Worm (Caenorhabditis elegans) whole organism, L2 larva: ENCODE measurements around the gene T13F2.6.
A peak's percentile ranks its signal among the peaks of the same experiment; 100 is the strongest.

ENCODE experiments used
- C34F6.9 ChIP-seq: fragments of 150-350 bp; optimal IDR thresholded peaks from 2 replicates; lab custom pipeline; 2014; ENCODE audit warnings: missing biosample characterization, missing genetic modification characterization
- F13H6.1 ChIP-seq: sonication (generic microtip); optimal IDR thresholded peaks from 2 replicates; lab custom pipeline; 2016; ENCODE audit warnings: missing genetic modification characterization, missing compliant biosample characterization
- R02D3.7 ChIP-seq: fragments of 150-350 bp; optimal IDR thresholded peaks from 2 replicates; lab custom pipeline; 2014; ENCODE audit warnings: missing biosample characterization, missing genetic modification characterization
- Y55F3AM.14 ChIP-seq: fragments of 200-800 bp; sonication (Bioruptor generic); optimal IDR thresholded peaks from 2 replicates; lab custom pipeline; 2018; ENCODE audit warnings: mild to moderate bottlenecking, missing genetic modification characterization, missing compliant biosample characterization
- ZK546.5 ChIP-seq: sonication (generic microtip); optimal IDR thresholded peaks from 2 replicates; lab custom pipeline; 2017; ENCODE audit warnings: missing biosample characterization, missing genetic modification characterization
- alr-1 ChIP-seq: fragments of 150-350 bp; optimal IDR thresholded peaks from 2 replicates; lab custom pipeline; 2014; ENCODE audit warnings: missing biosample characterization, missing genetic modification characterization
- aly-2 ChIP-seq: fragments of 150-350 bp; optimal IDR thresholded peaks from 2 replicates; lab custom pipeline; 2014; ENCODE audit warnings: missing biosample characterization, missing genetic modification characterization
- ama-1 ChIP-seq: fragments of 150-350 bp; optimal IDR thresholded peaks from 2 replicates; lab custom pipeline; 2018; ENCODE audit warnings: inconsistent platforms
- blmp-1 ChIP-seq: sonication (generic microtip); optimal IDR thresholded peaks from 2 replicates; lab custom pipeline; 2017; ENCODE audit warnings: missing genetic modification characterization, mild to moderate bottlenecking, missing compliant biosample characterization, antibody characterized with exemption, moderate library complexity; ENCODE audit not compliant: insufficient read depth
- ceh-16 ChIP-seq: fragments of 150-350 bp; optimal IDR thresholded peaks from 2 replicates; lab custom pipeline; 2014; ENCODE audit warnings: missing biosample characterization, missing genetic modification characterization
- crh-2 ChIP-seq: sonication (generic microtip); optimal IDR thresholded peaks from 2 replicates; lab custom pipeline; 2017; ENCODE audit warnings: missing biosample characterization, missing genetic modification characterization
- egl-27 ChIP-seq: sonication (generic microtip); optimal IDR thresholded peaks from 3 replicates; lab custom pipeline; 2017; ENCODE audit warnings: missing biosample characterization, missing genetic modification reagents, missing genetic modification characterization
- elt-1 ChIP-seq: fragments of 150-350 bp; optimal IDR thresholded peaks from 2 replicates; lab custom pipeline; 2014; ENCODE audit warnings: missing biosample characterization, missing genetic modification characterization
- elt-3 ChIP-seq: sonication (generic microtip); optimal IDR thresholded peaks from 2 replicates; lab custom pipeline; 2017; ENCODE audit warnings: missing biosample characterization, missing genetic modification characterization
- fos-1 ChIP-seq: fragments of 150-350 bp; optimal IDR thresholded peaks from 2 replicates; lab custom pipeline; 2014; ENCODE audit warnings: missing biosample characterization, missing genetic modification characterization
- gmeb-1 ChIP-seq: fragments of 150-350 bp; optimal IDR thresholded peaks from 2 replicates; lab custom pipeline; 2014; ENCODE audit warnings: missing biosample characterization, missing genetic modification characterization
- lin-11 ChIP-seq: fragments of 150-350 bp; sonication (generic microtip); optimal IDR thresholded peaks from 2 replicates; lab custom pipeline; 2014; ENCODE audit warnings: missing biosample characterization, missing genetic modification characterization, inconsistent platforms, mixed read lengths
- lin-39 ChIP-seq: fragments of 150-350 bp; optimal IDR thresholded peaks from 2 replicates; lab custom pipeline; 2014; ENCODE audit warnings: missing biosample characterization, missing genetic modification reagents, missing genetic modification characterization
- mab-5 ChIP-seq: fragments of 150-350 bp; optimal IDR thresholded peaks from 2 replicates; lab custom pipeline; 2014; ENCODE audit warnings: missing biosample characterization, missing genetic modification characterization
- mdl-1 ChIP-seq, 2 experiments: fragments of 150-350 bp in 1 of 2; sonication (generic microtip) in 1 of 2; optimal IDR thresholded peaks; 2 replicates each; lab custom pipeline; 2017; ENCODE audit warnings: missing biosample characterization in 2 of 2, missing genetic modification characterization in 2 of 2
- nhr-10 ChIP-seq: sonication (generic microtip); optimal IDR thresholded peaks from 2 replicates; lab custom pipeline; 2017; ENCODE audit warnings: missing biosample characterization, missing genetic modification characterization
- nhr-11 ChIP-seq: fragments of 150-350 bp; optimal IDR thresholded peaks from 2 replicates; lab custom pipeline; 2014; ENCODE audit warnings: missing biosample characterization, missing genetic modification characterization
- nhr-12 ChIP-seq: fragments of 150-350 bp; optimal IDR thresholded peaks from 2 replicates; lab custom pipeline; 2014; ENCODE audit warnings: missing biosample characterization, missing genetic modification characterization
- nhr-129 ChIP-seq: fragments of 150-350 bp; optimal IDR thresholded peaks from 2 replicates; lab custom pipeline; 2014; ENCODE audit warnings: missing biosample characterization, missing genetic modification characterization
- nhr-21 ChIP-seq: fragments of 150-350 bp; optimal IDR thresholded peaks from 2 replicates; lab custom pipeline; 2014; ENCODE audit warnings: missing biosample characterization, missing genetic modification characterization
- nhr-23 ChIP-seq: fragments of 150-350 bp; optimal IDR thresholded peaks from 2 replicates; lab custom pipeline; 2014; ENCODE audit warnings: missing biosample characterization, missing genetic modification reagents, missing genetic modification characterization
- nhr-237 ChIP-seq: fragments of 150-350 bp; optimal IDR thresholded peaks from 2 replicates; lab custom pipeline; 2014; ENCODE audit warnings: missing biosample characterization, missing genetic modification characterization
- nhr-25 ChIP-seq: fragments of 150-350 bp; sonication (generic microtip); optimal IDR thresholded peaks from 3 replicates; lab custom pipeline; 2014; ENCODE audit warnings: missing biosample characterization, missing genetic modification characterization
- nhr-6 ChIP-seq: fragments of 150-350 bp; optimal IDR thresholded peaks from 2 replicates; lab custom pipeline; 2014; ENCODE audit warnings: missing biosample characterization, missing genetic modification characterization
- sem-4 ChIP-seq: fragments of 150-350 bp; optimal IDR thresholded peaks from 2 replicates; lab custom pipeline; 2014; ENCODE audit warnings: missing biosample characterization, missing genetic modification reagents, missing genetic modification characterization
- sma-3 ChIP-seq: sonication (generic microtip); optimal IDR thresholded peaks from 2 replicates; lab custom pipeline; 2016; ENCODE audit warnings: missing genetic modification reagents, missing genetic modification characterization, missing compliant biosample characterization
- sma-9 ChIP-seq, 2 experiments: fragments of 150-350 bp in 1 of 2; sonication (generic microtip) in 1 of 2; optimal IDR thresholded peaks; 2 replicates each; lab custom pipeline; 2014 to 2016; ENCODE audit warnings: missing genetic modification characterization in 2 of 2, mild to moderate bottlenecking in 1 of 2, missing biosample characterization in 1 of 2, missing compliant biosample characterization in 1 of 2, missing genetic modification reagents in 1 of 2, moderate library complexity in 1 of 2
- unc-62 ChIP-seq: fragments of 150-350 bp; optimal IDR thresholded peaks from 2 replicates; lab custom pipeline; 2014; ENCODE audit warnings: missing biosample characterization, missing genetic modification reagents, missing genetic modification characterization
- ztf-1 ChIP-seq: fragments of 200-800 bp; sonication (Bioruptor generic); conservative IDR thresholded peaks from 2 replicates; pipeline ENCODE4 v1.3.6; 2022; ENCODE audit warnings: missing genetic modification characterization, missing compliant biosample characterization
- ztf-11 ChIP-seq: sonication (generic microtip); optimal IDR thresholded peaks from 2 replicates; lab custom pipeline; 2017; ENCODE audit warnings: missing biosample characterization, missing genetic modification characterization

T13F2.6 gene

ce11 chrIV:9746762-9747161 is 31.4 kb upstream of the T13F2.6 start, which contains the start of gene C28D4.5:
Gene C28D4.5, minus strand, starts transcription at chrIV:9746862.
- TF ChIP-seq C34F6.9 (tag; lab: Kevin White, UChicago) (no peak), nhr-12 (tag; lab: Kevin White, UChicago) (no peak), sma-3 (GFP tag; lab: Kevin White, UChicago) (no peak), Y55F3AM.14 (GFP tag; lab: Kevin White, UChicago) (no peak), nhr-21 (no peak), mdl-1 (tag; optimal IDR thresholded peaks at IDR 0.05; lab: Kevin White, UChicago) (no peak)
- TF ChIP-seq, all 48 proteins: peak for 0

ce11 chrIV:9748342-9748741 is 29.8 kb upstream of the T13F2.6 start, which contains the start of gene C28D4.8:
Gene C28D4.8, minus strand, starts transcription at chrIV:9748442.
- no peak for TF ChIP-seq R02D3.7 (tag; lab: Kevin White, UChicago)
- no peak for TF ChIP-seq C34F6.9 (tag; lab: Kevin White, UChicago)
- no peak for TF ChIP-seq elt-1 (tag; lab: Kevin White, UChicago)
- TF ChIP-seq ama-1 (lab: Kevin White, UChicago) = no peak
- TF ChIP-seq nhr-23 (tag; lab: Kevin White, UChicago) = no peak
- TF ChIP-seq nhr-10 (tag; lab: Kevin White, UChicago) = no peak
- TF ChIP-seq lin-11 (tag; lab: Kevin White, UChicago) = no peak
- no peak for TF ChIP-seq nhr-6
- TF ChIP-seq mab-5 (tag; lab: Kevin White, UChicago) = no peak
- no peak for TF ChIP-seq ztf-11
- TF ChIP-seq lin-39 (tag; lab: Kevin White, UChicago) = no peak

- TF ChIP-seq crh-2 (tag; lab: Kevin White, UChicago) = no peak
- no peak for TF ChIP-seq ZK546.5
- no peak for TF ChIP-seq ztf-1 (GFP tag; lab: Robert Waterston, UW)
- TF ChIP-seq egl-27 (tag; lab: Kevin White, UChicago) = no peak
- TF ChIP-seq nhr-6 = no peak
- no peak for TF ChIP-seq aly-2 (tag; lab: Kevin White, UChicago)
- no peak for TF ChIP-seq ama-1 (lab: Kevin White, UChicago)
- no peak for TF ChIP-seq mab-5 (tag; lab: Kevin White, UChicago)
- TF ChIP-seq unc-62 (GFP tag; lab: Kevin White, UChicago) = no peak
- TF ChIP-seq sem-4 = no peak
- no peak for TF ChIP-seq nhr-237
- no peak for TF ChIP-seq nhr-23 (tag; lab: Kevin White, UChicago)
- TF ChIP-seq alr-1 = no peak
- no peak for TF ChIP-seq nhr-129 (tag; lab: Kevin White, UChicago)
Measured at ce11 chrIV:9755713-9756112, 22.4 kb upstream of the T13F2.6 start.

ce11 chrIV:9756647-9757424 is 21.3 kb upstream of the T13F2.6 start:
- TF ChIP-seq unc-62 (GFP tag; lab: Kevin White, UChicago) = no peak
- peak; percentile 1 for TF ChIP-seq nhr-129 (tag; lab: Kevin White, UChicago)
- TF ChIP-seq nhr-25 (tag; lab: Kevin White, UChicago) = peak; percentile 69
- peak; percentile 62 for TF ChIP-seq crh-2 (tag; lab: Kevin White, UChicago)
- peak; percentile 60 for TF ChIP-seq sma-3 (GFP tag; lab: Kevin White, UChicago)
- TF ChIP-seq sma-9 (GFP tag; optimal IDR thresholded peaks at IDR 0.05; lab: Kevin White, UChicago) = peak; percentile 59
- no peak for TF ChIP-seq sma-9 (tag; optimal IDR thresholded peaks at IDR 0.05; lab: Kevin White, UChicago)
- no peak for TF ChIP-seq egl-27 (tag; lab: Kevin White, UChicago)
- peak; percentile 73 for TF ChIP-seq fos-1 (tag; lab: Kevin White, UChicago)
- no peak for TF ChIP-seq ceh-16 (tag; lab: Kevin White, UChicago)
- no peak for TF ChIP-seq nhr-11 (tag; lab: Kevin White, UChicago)
- peak; percentile 55 for TF ChIP-seq gmeb-1
- TF ChIP-seq ZK546.5 = no peak
- no peak for TF ChIP-seq elt-3 (tag; lab: Kevin White, UChicago)
- TF ChIP-seq blmp-1 (tag; lab: Kevin White, UChicago) = peak; percentile 51
- TF ChIP-seq nhr-21 = peak; percentile 53
- peak; percentile 27 for TF ChIP-seq F13H6.1
- TF ChIP-seq, all 48 proteins: peak for 10
